Worm (Caenorhabditis elegans) whole organism, early embryonic: ENCODE data around the gene oac-39.

Source experiments
- B0310.2 ChIP-seq: sonication (generic microtip); optimal IDR thresholded peaks from 2 replicates; lab custom pipeline; 2016; ENCODE audit warnings: mild to moderate bottlenecking, missing genetic modification characterization, missing compliant biosample characterization
- F13C5.2 ChIP-seq: sonication (generic microtip); optimal IDR thresholded peaks from 2 replicates; lab custom pipeline; 2017; ENCODE audit warnings: mild to moderate bottlenecking, missing genetic modification characterization, inconsistent platforms, missing compliant biosample characterization
- aly-1 ChIP-seq: sonication (generic microtip); optimal IDR thresholded peaks from 2 replicates; lab custom pipeline; 2016; ENCODE audit warnings: missing genetic modification characterization, missing compliant biosample characterization
- ama-1 ChIP-seq: fragments of 150-350 bp; optimal IDR thresholded peaks from 2 replicates; lab custom pipeline; 2014
- ceh-13 ChIP-seq: fragments of 200-800 bp; sonication (Bioruptor generic); optimal IDR thresholded peaks from 2 replicates; lab custom pipeline; 2018; ENCODE audit warnings: mild to moderate bottlenecking, missing genetic modification characterization, missing compliant biosample characterization
- ceh-36 ChIP-seq: sonication (generic microtip); optimal IDR thresholded peaks from 2 replicates; lab custom pipeline; 2016; ENCODE audit warnings: missing genetic modification characterization, inconsistent platforms, missing compliant biosample characterization
- ets-7 ChIP-seq: sonication (generic microtip); optimal IDR thresholded peaks from 2 replicates; lab custom pipeline; 2016; ENCODE audit warnings: missing genotype, missing genetic modification characterization, missing compliant biosample characterization
- flt-1 ChIP-seq: fragments of 200-800 bp; sonication (Bioruptor generic); IDR thresholded peaks from 2 replicates; pipeline ENCODE4 v1.3.6; 2022; ENCODE audit warnings: missing genetic modification characterization, missing compliant biosample characterization
- hmbx-1 ChIP-seq: sonication (generic microtip); optimal IDR thresholded peaks from 2 replicates; lab custom pipeline; 2016; ENCODE audit warnings: mild to moderate bottlenecking, missing genetic modification characterization, missing compliant biosample characterization
- hmg-4 ChIP-seq: fragments of 200-800 bp; sonication (Bioruptor generic); optimal IDR thresholded peaks from 2 replicates; lab custom pipeline; 2018; ENCODE audit warnings: mild to moderate bottlenecking, missing genetic modification characterization, missing compliant biosample characterization
- hnd-1 ChIP-seq: sonication (generic microtip); optimal IDR thresholded peaks from 2 replicates; lab custom pipeline; 2016; ENCODE audit warnings: missing genetic modification characterization, missing compliant biosample characterization
- pes-1 ChIP-seq: fragments of 200-800 bp; sonication (Bioruptor generic); IDR thresholded peaks from 2 replicates; pipeline ENCODE4 v1.3.6; 2022; ENCODE audit warnings: missing genetic modification reagents, missing genetic modification characterization, missing compliant biosample characterization
- scrt-1 ChIP-seq: fragments of 200-800 bp; sonication (Bioruptor generic); IDR thresholded peaks from 2 replicates; pipeline ENCODE4 v1.3.6; 2022; ENCODE audit warnings: missing genetic modification characterization, missing compliant biosample characterization
- sea-1 ChIP-seq: fragments of 200-800 bp; sonication (Bioruptor generic); conservative IDR thresholded peaks from 2 replicates; pipeline ENCODE4 v1.3.6; 2022; ENCODE audit warnings: missing genetic modification characterization, missing compliant biosample characterization
- tbx-11 ChIP-seq: fragments of 200-800 bp; sonication (Bioruptor generic); IDR thresholded peaks from 2 replicates; pipeline ENCODE4 v1.3.6; 2022; ENCODE audit warnings: missing genetic modification characterization, missing compliant biosample characterization
- tbx-37 ChIP-seq: fragments of 200-800 bp; sonication (Bioruptor generic); conservative IDR thresholded peaks from 2 replicates; pipeline ENCODE4 v1.3.6; 2022; ENCODE audit warnings: missing genetic modification reagents, missing genetic modification characterization, missing compliant biosample characterization
- tra-4 ChIP-seq: sonication (generic microtip); optimal IDR thresholded peaks from 2 replicates; lab custom pipeline; 2017; ENCODE audit warnings: missing genetic modification characterization, missing compliant biosample characterization

oac-39 gene

ce11 chrV:281111-281510 lies 29.6 kb upstream of the oac-39 start:
- TF ChIP-seq flt-1 (no peak), B0310.2 (tag; lab: Kevin White, UChicago) (no peak), tra-4 (tag; lab: Kevin White, UChicago) (no peak), ceh-13 (no peak), sea-1 (GFP tag; lab: Robert Waterston, UW) (no peak), scrt-1 (GFP tag; lab: Robert Waterston, UW) (no peak), ets-7 (tag; lab: Kevin White, UChicago) (no peak), aly-1 (tag; lab: Kevin White, UChicago) (no peak), tbx-37 (GFP tag; lab: Robert Waterston, UW) (no peak), ceh-36 (tag; lab: Kevin White, UChicago) (no peak), hmbx-1 (no peak), tbx-11 (GFP tag; lab: Robert Waterston, UW) (no peak), hmg-4 (no peak), ama-1 (lab: Kevin White, UChicago) (no peak), F13C5.2 (tag; lab: Kevin White, UChicago) (no peak)

ce11 chrV:272837-273236 lies 21.3 kb upstream of the oac-39 start, which contains the start of gene nlp-70:
nlp-70 (minus strand) TSS chrV:272937.
- TF ChIP-seq flt-1, result no peak
- TF ChIP-seq hmg-4, result no peak
- no peak for TF ChIP-seq B0310.2 (tag; lab: Kevin White, UChicago)
- no peak for TF ChIP-seq hnd-1 (tag; lab: Kevin White, UChicago)

ce11 chrV:268007-268406 lies 16.5 kb upstream of the oac-39 start, which contains the start of gene lgc-26:
lgc-26 (plus strand) TSS chrV:268307.
- TF ChIP-seq ceh-13 (no peak), ceh-36 (tag; lab: Kevin White, UChicago) (no peak), tbx-11 (GFP tag; lab: Robert Waterston, UW) (no peak), hnd-1 (tag; lab: Kevin White, UChicago) (no peak), tbx-37 (GFP tag; lab: Robert Waterston, UW) (no peak), flt-1 (no peak), ets-7 (tag; lab: Kevin White, UChicago) (no peak), sea-1 (GFP tag; lab: Robert Waterston, UW) (no peak), tra-4 (tag; lab: Kevin White, UChicago) (no peak)

ce11 chrV:265062-265963 lies 13.8 kb upstream of the oac-39 start:
- TF ChIP-seq tra-4 (tag; lab: Kevin White, UChicago) (peak; percentile 28), hnd-1 (tag; lab: Kevin White, UChicago) (peak; percentile 24)

- TF ChIP-seq tra-4 (tag; lab: Kevin White, UChicago) (no peak), tbx-37 (GFP tag; lab: Robert Waterston, UW) (no peak), hnd-1 (tag; lab: Kevin White, UChicago) (no peak), F13C5.2 (tag; lab: Kevin White, UChicago) (no peak), sea-1 (GFP tag; lab: Robert Waterston, UW) (no peak), hmg-4 (no peak), hmbx-1 (no peak), ama-1 (lab: Kevin White, UChicago) (no peak), tbx-11 (GFP tag; lab: Robert Waterston, UW) (0 out of 2 replicates have a peak, but pooled peaks have one; percentile 28)
Observed at ce11 chrV:260334-260733, 8.8 kb upstream of the oac-39 start.

ce11 chrV:258730-259129 lies 7.2 kb upstream of the oac-39 start, which contains the start of gene nhr-204:
nhr-204 (minus strand) TSS chrV:258830.
- TF ChIP-seq F13C5.2 (tag; lab: Kevin White, UChicago) (no peak), hmbx-1 (no peak), ceh-13 (no peak), ets-7 (tag; lab: Kevin White, UChicago) (no peak), ceh-36 (tag; lab: Kevin White, UChicago) (no peak), flt-1 (no peak), scrt-1 (GFP tag; lab: Robert Waterston, UW) (no peak), pes-1 (GFP tag; lab: Robert Waterston, UW) (no peak), sea-1 (GFP tag; lab: Robert Waterston, UW) (no peak), hmg-4 (no peak)

- TF ChIP-seq tbx-37 (GFP tag; lab: Robert Waterston, UW), result no peak
- TF ChIP-seq scrt-1 (GFP tag; lab: Robert Waterston, UW), result no peak
- no peak for TF ChIP-seq hmg-4
- no peak for TF ChIP-seq ceh-36 (tag; lab: Kevin White, UChicago)
- TF ChIP-seq ama-1 (lab: Kevin White, UChicago), result no peak
- TF ChIP-seq F13C5.2 (tag; lab: Kevin White, UChicago), result no peak
- TF ChIP-seq tra-4 (tag; lab: Kevin White, UChicago), result no peak
- TF ChIP-seq flt-1, result no peak
- TF ChIP-seq ets-7 (tag; lab: Kevin White, UChicago), result no peak
- no peak for TF ChIP-seq ceh-13
- TF ChIP-seq hnd-1 (tag; lab: Kevin White, UChicago), result no peak
- no peak for TF ChIP-seq aly-1 (tag; lab: Kevin White, UChicago)
- TF ChIP-seq tbx-11 (GFP tag; lab: Robert Waterston, UW), result no peak
- TF ChIP-seq sea-1 (GFP tag; lab: Robert Waterston, UW), result no peak
- TF ChIP-seq B0310.2 (tag; lab: Kevin White, UChicago), result no peak
- TF ChIP-seq hmbx-1, result no peak
- TF ChIP-seq pes-1 (GFP tag; lab: Robert Waterston, UW), result no peak
Observed at ce11 chrV:254591-254990, 3.0 kb upstream of the oac-39 start, which contains the start of gene str-121. str-121 (minus strand) TSS chrV:254691.
